Worm (Caenorhabditis elegans) whole organism, L1 larva: ENCODE data around the gene F59E12.15.
A peak's percentile ranks its signal among the peaks of the same experiment; 100 is the strongest.

ENCODE experiments used
- C04F5.9 ChIP-seq: sonication (generic microtip); optimal IDR thresholded peaks from 2 replicates; lab custom pipeline; 2016; ENCODE audit warnings: missing genetic modification characterization, missing compliant biosample characterization
- C16A3.4 ChIP-seq: fragments of 150-350 bp; optimal IDR thresholded peaks from 2 replicates; lab custom pipeline; 2014; ENCODE audit warnings: missing biosample characterization, missing genetic modification characterization
- aha-1 ChIP-seq: fragments of 150-350 bp; optimal IDR thresholded peaks from 2 replicates; lab custom pipeline; 2014; ENCODE audit warnings: missing biosample characterization, missing genetic modification characterization
- alr-1 ChIP-seq: fragments of 200-800 bp; sonication (Bioruptor generic); optimal IDR thresholded peaks from 2 replicates; lab custom pipeline; 2018; ENCODE audit warnings: borderline replicate concordance, mild to moderate bottlenecking, missing genetic modification characterization, missing compliant biosample characterization
- ama-1 ChIP-seq: fragments of 150-350 bp; optimal IDR thresholded peaks from 2 replicates; lab custom pipeline; 2014
- blmp-1 ChIP-seq: fragments of 150-350 bp; optimal IDR thresholded peaks from 2 replicates; lab custom pipeline; 2014; ENCODE audit warnings: missing biosample characterization, missing genetic modification characterization
- ceh-63 ChIP-seq: fragments of 200-800 bp; sonication (Bioruptor generic); optimal IDR thresholded peaks from 2 replicates; lab custom pipeline; 2018; ENCODE audit warnings: mild to moderate bottlenecking, missing genetic modification characterization, missing compliant biosample characterization
- ceh-8 ChIP-seq: fragments of 200-800 bp; sonication (Bioruptor generic); optimal IDR thresholded peaks from 2 replicates; lab custom pipeline; 2018; ENCODE audit warnings: mild to moderate bottlenecking, missing genetic modification characterization, moderate library complexity, missing compliant biosample characterization
- ceh-88 ChIP-seq: fragments of 200-800 bp; sonication (Bioruptor generic); IDR thresholded peaks from 2 replicates; pipeline ENCODE4 v1.3.6; 2022; ENCODE audit warnings: missing genetic modification characterization, missing compliant biosample characterization
- ceh-90 ChIP-seq: sonication (generic microtip); optimal IDR thresholded peaks from 2 replicates; lab custom pipeline; 2016; ENCODE audit warnings: missing genetic modification characterization, missing compliant biosample characterization
- ces-1 ChIP-seq: fragments of 150-350 bp; optimal IDR thresholded peaks from 2 replicates; lab custom pipeline; 2014; ENCODE audit warnings: missing biosample characterization, missing genetic modification reagents, missing genetic modification characterization
- efl-1 ChIP-seq, 4 experiments: fragments of 150-350 bp; optimal IDR thresholded peaks in 3 of 4; peaks in 1 of 4; 1 replicate in 1 of 4; 2 replicates in 3 of 4; lab custom pipeline; 2014; ENCODE audit warnings: missing biosample characterization in 2 of 4, missing genetic modification characterization in 2 of 4, missing genetic modification reagents in 2 of 4
- efl-3 ChIP-seq: fragments of 200-800 bp; sonication (Bioruptor generic); optimal IDR thresholded peaks from 2 replicates; lab custom pipeline; 2018; ENCODE audit warnings: mild to moderate bottlenecking, missing genetic modification characterization, missing compliant biosample characterization
- egl-13 ChIP-seq: sonication (generic microtip); optimal IDR thresholded peaks from 2 replicates; lab custom pipeline; 2016; ENCODE audit warnings: missing genotype, missing genetic modification reagents, missing genetic modification characterization, missing compliant biosample characterization
- egl-27 ChIP-seq, 2 experiments: fragments of 150-350 bp in 1 of 2; sonication (generic microtip); optimal IDR thresholded peaks; 3 replicates each; lab custom pipeline; 2017 to 2018; ENCODE audit warnings: missing biosample characterization in 2 of 2, missing genetic modification characterization in 2 of 2, missing genetic modification reagents in 2 of 2
- ets-5 ChIP-seq: fragments of 200-800 bp; sonication (Bioruptor generic); IDR thresholded peaks from 2 replicates; pipeline ENCODE4 v1.3.6; 2022; ENCODE audit warnings: missing genetic modification characterization, missing compliant biosample characterization
- fkh-10 ChIP-seq: sonication (generic microtip); optimal IDR thresholded peaks from 2 replicates; lab custom pipeline; 2017; ENCODE audit warnings: missing biosample characterization, missing genetic modification reagents, missing genetic modification characterization
- fkh-4 ChIP-seq: sonication (generic microtip); optimal IDR thresholded peaks from 2 replicates; lab custom pipeline; 2016; ENCODE audit warnings: missing compliant biosample characterization, missing genetic modification characterization, borderline replicate concordance
- fkh-8 ChIP-seq: sonication (generic microtip); optimal IDR thresholded peaks from 2 replicates; lab custom pipeline; 2016; ENCODE audit warnings: mild to moderate bottlenecking, missing genetic modification characterization, missing compliant biosample characterization
- fos-1 ChIP-seq: fragments of 150-350 bp; optimal IDR thresholded peaks from 2 replicates; lab custom pipeline; 2014; ENCODE audit warnings: missing biosample characterization, missing genetic modification characterization
- hlh-4 ChIP-seq: sonication (generic microtip); optimal IDR thresholded peaks from 2 replicates; lab custom pipeline; 2016; ENCODE audit warnings: mild to moderate bottlenecking, missing genetic modification characterization, missing compliant biosample characterization
- hpl-2 ChIP-seq: fragments of 150-350 bp; optimal IDR thresholded peaks from 2 replicates; lab custom pipeline; 2014; ENCODE audit warnings: missing biosample characterization, missing genetic modification reagents, missing genetic modification characterization
- lin-13 ChIP-seq: fragments of 150-350 bp; optimal IDR thresholded peaks from 2 replicates; lab custom pipeline; 2014; ENCODE audit warnings: missing biosample characterization, missing genetic modification reagents, missing genetic modification characterization
- lin-14 ChIP-seq: fragments of 200-800 bp; sonication (Bioruptor generic); optimal IDR thresholded peaks from 2 replicates; lab custom pipeline; 2018; ENCODE audit warnings: mild to moderate bottlenecking, missing genetic modification characterization, moderate library complexity, missing compliant biosample characterization
- lin-39 ChIP-seq: fragments of 150-350 bp; optimal IDR thresholded peaks from 2 replicates; lab custom pipeline; 2014; ENCODE audit warnings: missing biosample characterization, missing genetic modification reagents, missing genetic modification characterization
- lir-3 ChIP-seq: sonication (generic microtip); optimal IDR thresholded peaks from 2 replicates; lab custom pipeline; 2016; ENCODE audit warnings: mild to moderate bottlenecking, missing genetic modification characterization, moderate library complexity, missing compliant biosample characterization; ENCODE audit not compliant: poor library complexity
- lsy-2 ChIP-seq, 2 experiments: fragments of 150-350 bp; optimal IDR thresholded peaks; 2 replicates each; lab custom pipeline; 2014; ENCODE audit warnings: missing biosample characterization in 2 of 2, missing genetic modification characterization in 2 of 2
- mdl-1 ChIP-seq, 2 experiments: fragments of 150-350 bp; optimal IDR thresholded peaks; 2 replicates each; lab custom pipeline; 2014 to 2017; ENCODE audit warnings: missing biosample characterization in 2 of 2, missing genetic modification characterization in 2 of 2, inconsistent platforms in 1 of 2
- mep-1 ChIP-seq: fragments of 150-350 bp; optimal IDR thresholded peaks from 2 replicates; lab custom pipeline; 2014; ENCODE audit warnings: missing biosample characterization, missing genetic modification characterization
- nhr-11 ChIP-seq: fragments of 150-350 bp; optimal IDR thresholded peaks from 2 replicates; lab custom pipeline; 2014; ENCODE audit warnings: missing biosample characterization, missing genetic modification characterization
- nhr-20 ChIP-seq: sonication (generic microtip); optimal IDR thresholded peaks from 2 replicates; lab custom pipeline; 2016; ENCODE audit warnings: mild to moderate bottlenecking, missing genetic modification characterization, missing compliant biosample characterization
- nhr-28 ChIP-seq: fragments of 150-350 bp; optimal IDR thresholded peaks from 2 replicates; lab custom pipeline; 2014; ENCODE audit warnings: missing biosample characterization, missing genetic modification characterization
- nhr-85 ChIP-seq: sonication (generic microtip); peaks from one replicate; lab custom pipeline; 2016; ENCODE audit warnings: missing genetic modification characterization, inconsistent platforms, missing compliant biosample characterization
- nhr-90 ChIP-seq: sonication (generic microtip); optimal IDR thresholded peaks from 2 replicates; lab custom pipeline; 2016; ENCODE audit warnings: mild to moderate bottlenecking, missing genetic modification characterization, missing compliant biosample characterization; ENCODE audit not compliant: poor library complexity
- pag-3 ChIP-seq: sonication (generic microtip); optimal IDR thresholded peaks from 2 replicates; lab custom pipeline; 2017; ENCODE audit warnings: missing genetic modification characterization, mild to moderate bottlenecking, missing compliant biosample characterization, antibody characterized with exemption, borderline replicate concordance; ENCODE audit not compliant: insufficient read depth
- pqm-1 ChIP-seq: sonication (generic microtip); optimal IDR thresholded peaks from 3 replicates; lab custom pipeline; 2017; ENCODE audit warnings: missing biosample characterization, missing genetic modification characterization
- rnt-1 ChIP-seq: sonication (generic microtip); optimal IDR thresholded peaks from 2 replicates; lab custom pipeline; 2016; ENCODE audit warnings: mild to moderate bottlenecking, missing genetic modification characterization, moderate library complexity, missing compliant biosample characterization
- skn-1 ChIP-seq: fragments of 150-350 bp; optimal IDR thresholded peaks from 2 replicates; lab custom pipeline; 2014; ENCODE audit warnings: missing biosample characterization, missing genetic modification characterization
- snpc-4 ChIP-seq: fragments of 150-350 bp; optimal IDR thresholded peaks from 2 replicates; lab custom pipeline; 2014; ENCODE audit warnings: missing biosample characterization, missing genetic modification characterization
- snu-23 ChIP-seq: sonication (generic microtip); optimal IDR thresholded peaks from 2 replicates; lab custom pipeline; 2016; ENCODE audit warnings: missing genetic modification characterization, missing compliant biosample characterization
- sox-4 ChIP-seq: sonication (generic microtip); optimal IDR thresholded peaks from 2 replicates; lab custom pipeline; 2016; ENCODE audit warnings: missing genetic modification characterization, missing compliant biosample characterization
- sptf-1 ChIP-seq: fragments of 150-350 bp; optimal IDR thresholded peaks from 2 replicates; lab custom pipeline; 2014; ENCODE audit warnings: missing biosample characterization, missing genetic modification characterization
- tbx-2 ChIP-seq: sonication (generic microtip); optimal IDR thresholded peaks from 2 replicates; lab custom pipeline; 2016; ENCODE audit warnings: missing genetic modification characterization, missing compliant biosample characterization
- tlp-1 ChIP-seq: fragments of 150-350 bp; optimal IDR thresholded peaks from 2 replicates; lab custom pipeline; 2014; ENCODE audit warnings: missing biosample characterization, missing genetic modification characterization
- unc-30 ChIP-seq: sonication (generic microtip); optimal IDR thresholded peaks from 2 replicates; lab custom pipeline; 2017; ENCODE audit warnings: missing biosample characterization, missing genetic modification characterization
- unc-98 ChIP-seq: fragments of 200-800 bp; sonication (Bioruptor generic); IDR thresholded peaks from 2 replicates; pipeline ENCODE4 v1.3.6; 2022; ENCODE audit warnings: missing genetic modification characterization, missing compliant biosample characterization
- vab-15 ChIP-seq: sonication (generic microtip); optimal IDR thresholded peaks from 2 replicates; lab custom pipeline; 2017; ENCODE audit warnings: missing genotype, mild to moderate bottlenecking, missing genetic modification characterization, missing compliant biosample characterization
- zag-1 ChIP-seq: fragments of 150-350 bp; optimal IDR thresholded peaks from 2 replicates; lab custom pipeline; 2014; ENCODE audit warnings: missing biosample characterization, missing genetic modification characterization
- ztf-11 ChIP-seq, 2 experiments: sonication (generic microtip); optimal IDR thresholded peaks; 2 replicates each; lab custom pipeline; 2016 to 2017; ENCODE audit warnings: missing genetic modification characterization in 2 of 2, missing biosample characterization in 1 of 2, missing compliant biosample characterization in 1 of 2
- ztf-4 ChIP-seq: fragments of 150-350 bp; optimal IDR thresholded peaks from 2 replicates; lab custom pipeline; 2014; ENCODE audit warnings: missing biosample characterization, missing genetic modification characterization

F59E12.15 gene

ce11 chrII:5605538-5605945, 22.6 kb downstream of the F59E12.15 start (continued):
- TF ChIP-seq ztf-4 (tag; lab: Kevin White, UChicago) (peak; percentile 57), ztf-11 (tag; optimal IDR thresholded peaks at IDR 0.05; lab: Kevin White, UChicago) (no peak), alr-1 (tag; lab: Kevin White, UChicago) (no peak), unc-98 (GFP tag; lab: Robert Waterston, UW) (no peak), lin-39 (tag; lab: Kevin White, UChicago) (no peak), tbx-2 (tag; lab: Kevin White, UChicago) (peak; percentile 74), lir-3 (tag; lab: Kevin White, UChicago) (no peak), snu-23 (GFP tag; lab: Kevin White, UChicago) (peak; percentile 89), tlp-1 (tag; lab: Kevin White, UChicago) (no peak), rnt-1 (tag; lab: Kevin White, UChicago) (no peak), snpc-4 (peak; percentile 3), C04F5.9 (no peak), ets-5 (GFP tag; lab: Robert Waterston, UW) (no peak), ceh-63 (no peak), skn-1 (no peak), hlh-4 (tag; lab: Kevin White, UChicago) (no peak), lsy-2 (tag; optimal IDR thresholded peaks at IDR 0.05; lab: Kevin White, UChicago) (peak; percentile 31 to 72), sox-4 (tag; lab: Kevin White, UChicago) (no peak), nhr-85 (tag; lab: Kevin White, UChicago) (peak; percentile 100), fkh-4 (no peak), mdl-1 (tag; optimal IDR thresholded peaks at IDR 0.05; lab: Kevin White, UChicago) (peak in 1 of 2 experiments; percentile 20), unc-30 (tag; lab: Kevin White, UChicago) (no peak), egl-13 (no peak), ceh-90 (tag; lab: Kevin White, UChicago) (no peak), aha-1 (tag; lab: Kevin White, UChicago) (no peak), efl-1 (optimal IDR thresholded peaks at IDR 0.05; lab: Kevin White, UChicago) (peak; percentile 11 to 38), efl-1 (GFP tag; optimal IDR thresholded peaks at IDR 0.05 in 1 of 2; lab: Kevin White, UChicago) (no peak), lin-13 (GFP tag; lab: Kevin White, UChicago) (peak; percentile 3), mep-1 (tag; lab: Kevin White, UChicago) (peak; percentile 29), lin-14 (GFP tag; lab: Kevin White, UChicago) (peak; percentile 93), nhr-90 (tag; lab: Kevin White, UChicago) (peak; percentile 72)

DNA sequence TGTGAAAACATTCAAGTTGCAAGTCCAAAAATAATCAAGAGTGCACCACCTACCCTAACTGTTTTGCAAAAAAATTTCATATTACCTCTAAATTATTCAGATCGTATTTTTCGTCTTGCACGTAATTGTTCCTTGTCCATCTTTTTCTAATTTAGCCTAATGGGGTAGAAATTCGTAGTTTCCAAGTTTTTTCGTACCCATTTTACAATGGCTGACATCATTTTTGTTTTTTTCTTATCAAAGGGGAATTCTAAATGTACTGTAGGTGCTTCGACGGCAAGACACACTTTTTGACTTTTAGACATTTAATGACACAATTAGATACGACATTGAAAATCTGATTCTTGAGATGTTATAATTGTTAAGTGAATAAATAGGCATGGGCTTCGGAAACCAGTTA, 23.7 kb downstream of the F59E12.15 start:
- no peak for TF ChIP-seq nhr-11
- TF ChIP-seq nhr-20 (tag; lab: Kevin White, UChicago), result peak; percentile 19
- TF ChIP-seq egl-27 (tag; optimal IDR thresholded peaks at IDR 0.05; lab: Kevin White, UChicago), result no peak
- peak; percentile 61 for TF ChIP-seq nhr-85 (tag; lab: Kevin White, UChicago)
- TF ChIP-seq fkh-10 (GFP tag; lab: Kevin White, UChicago), result no peak
- TF ChIP-seq vab-15 (tag; lab: Kevin White, UChicago), result no peak
- no peak for TF ChIP-seq ama-1 (lab: Kevin White, UChicago)
- no peak for TF ChIP-seq fkh-8
- no peak for TF ChIP-seq fkh-4
- TF ChIP-seq efl-1 (optimal IDR thresholded peaks at IDR 0.05; lab: Kevin White, UChicago), result no peak
- TF ChIP-seq efl-1 (GFP tag; optimal IDR thresholded peaks at IDR 0.05 in 1 of 2; lab: Kevin White, UChicago), result peak in 1 of 2 experiments; percentile 68
- no peak for TF ChIP-seq pag-3 (tag; lab: Kevin White, UChicago)
- TF ChIP-seq pqm-1, result no peak

DNA sequence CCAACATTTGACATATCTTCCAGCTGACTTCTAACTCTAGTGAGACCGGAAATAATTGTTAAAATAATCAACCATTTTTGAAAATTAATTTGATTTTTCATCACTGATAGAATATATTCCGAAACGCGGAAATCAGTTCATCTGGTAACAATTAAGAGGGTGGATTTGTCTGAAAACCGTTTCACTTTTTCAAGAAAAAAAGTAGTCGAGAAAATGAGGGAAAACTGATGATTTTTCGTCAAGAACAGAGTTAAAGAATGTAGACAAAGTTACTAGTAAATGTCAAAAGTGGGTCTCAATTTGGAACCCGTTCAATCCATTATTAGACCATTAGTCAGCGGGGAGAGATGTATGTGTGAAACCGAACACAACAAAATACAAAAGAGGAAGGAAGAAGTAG, 25.0 kb downstream of the F59E12.15 start, which contains the start of gene C17G10.6:
TSS of gene C17G10.6 (minus strand) at position 101 of the 400 bp plus-strand sequence.
- TF ChIP-seq lir-3 (tag; lab: Kevin White, UChicago), result no peak
- TF ChIP-seq ceh-8, result no peak
- no peak for TF ChIP-seq hpl-2 (GFP tag; lab: Kevin White, UChicago)
- no peak for TF ChIP-seq unc-98 (GFP tag; lab: Robert Waterston, UW)
- TF ChIP-seq fos-1 (tag; lab: Kevin White, UChicago), result no peak
- TF ChIP-seq nhr-28 (tag; lab: Kevin White, UChicago), result no peak
- TF ChIP-seq C16A3.4 (tag; lab: Kevin White, UChicago), result no peak
- TF ChIP-seq ces-1 (GFP tag; lab: Kevin White, UChicago), result no peak
- TF ChIP-seq sptf-1, result no peak
- TF ChIP-seq efl-1 (optimal IDR thresholded peaks at IDR 0.05; lab: Kevin White, UChicago), result no peak
- no peak for TF ChIP-seq efl-1 (GFP tag; optimal IDR thresholded peaks at IDR 0.05 in 1 of 2; lab: Kevin White, UChicago)
- no peak for TF ChIP-seq zag-1
- TF ChIP-seq aha-1 (tag; lab: Kevin White, UChicago), result no peak
- TF ChIP-seq efl-3, result no peak
- TF ChIP-seq alr-1 (tag; lab: Kevin White, UChicago), result no peak
- TF ChIP-seq blmp-1 (tag; lab: Kevin White, UChicago), result no peak
- TF ChIP-seq ceh-88 (GFP tag; lab: Robert Waterston, UW), result no peak
- no peak for TF ChIP-seq rnt-1 (tag; lab: Kevin White, UChicago)
